Fruit fly (Drosophila melanogaster): ENCODE data around the gene qua.

qua gene

DNA sequence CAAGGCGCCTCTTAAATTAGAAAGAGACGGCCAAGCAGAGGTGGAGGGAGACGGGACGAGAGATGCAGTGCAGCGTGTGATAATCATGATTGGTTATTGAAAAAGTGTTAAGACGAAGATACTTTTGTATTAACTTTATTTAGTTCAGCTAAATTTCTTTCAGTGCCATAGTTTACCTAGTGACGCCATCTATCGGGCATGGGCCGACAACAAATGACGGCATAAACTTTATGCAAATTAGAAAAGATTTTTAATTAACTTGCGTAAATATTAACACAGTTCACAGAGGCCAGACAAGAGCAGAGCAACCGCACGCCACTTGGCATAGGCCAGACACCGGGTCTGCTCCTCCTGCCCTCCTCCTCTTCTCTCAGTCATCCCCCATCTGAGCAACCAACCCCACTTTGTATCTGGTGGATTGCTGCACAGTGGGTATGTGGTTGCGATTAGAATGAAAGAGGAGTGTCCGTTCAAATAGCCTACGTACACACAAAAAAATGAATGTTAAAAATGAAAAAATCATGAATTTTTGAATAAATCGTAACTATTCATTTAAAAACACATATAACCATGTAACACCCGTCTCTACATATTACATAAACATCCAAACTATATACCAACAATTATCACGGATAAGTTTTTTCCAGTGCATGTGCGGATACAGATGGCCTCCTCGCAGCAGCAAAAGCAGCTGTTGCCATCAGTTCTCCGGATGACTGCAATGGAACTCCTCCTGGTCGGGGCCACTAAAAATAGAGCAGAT is 30.9 kb downstream of the qua start (continued):
- TF ChIP-seq Max (GFP tag; optimal IDR thresholded peaks at IDR 0.05) (peak; percentile 68), ems (GFP tag; optimal IDR thresholded peaks at IDR 0.05) (peak; percentile 70), psq (GFP tag; optimal IDR thresholded peaks at IDR 0.05) (no peak), Lim3 (GFP tag; IDR thresholded peaks at IDR 0.05) (peak; percentile 58; the same call in 1 of the 2 replicates), CG3995 (GFP tag; optimal IDR thresholded peaks at IDR 0.05) (no peak), NK7.1 (GFP tag; optimal IDR thresholded peaks at IDR 0.05) (peak; percentile 76), CG14014 (GFP tag; IDR thresholded peaks at IDR 0.05) (peak; percentile 60; the same call in 1 of the 2 replicates), CG15696 (tag; optimal IDR thresholded peaks at IDR 0.05) (peak; percentile 74), CG18011 (GFP tag; optimal IDR thresholded peaks at IDR 0.05) (peak; percentile 30), her (GFP tag; optimal IDR thresholded peaks at IDR 0.05) (peak; percentile 66), shn (GFP tag; optimal IDR thresholded peaks at IDR 0.05) (peak; percentile 77), CG10431 (GFP tag; optimal IDR thresholded peaks at IDR 0.05) (peak; percentile 46), HLH3B (GFP tag; IDR thresholded peaks at IDR 0.05) (peak; percentile 87), CG7963 (GFP tag; IDR thresholded peaks at IDR 0.05; ENCODE audit: partially characterized antibody) (no peak), dan (GFP tag; IDR thresholded peaks at IDR 0.05) (no peak; the same call in 1 of the 2 replicates), Chrac-16 (GFP tag; optimal IDR thresholded peaks at IDR 0.05) (peak; percentile 72), pum (GFP tag; optimal IDR thresholded peaks at IDR 0.05) (peak; percentile 81), ac (GFP tag; optimal IDR thresholded peaks at IDR 0.05) (peak; percentile 54), Taf1 (GFP tag; IDR thresholded peaks at IDR 0.05) (peak; percentile 61; the same call in 1 of the 2 replicates), HHEX (GFP tag; optimal IDR thresholded peaks at IDR 0.05) (peak; percentile 70), Bteb2 (GFP tag; optimal IDR thresholded peaks at IDR 0.05) (peak; percentile 70), CG4360 (GFP tag; IDR thresholded peaks at IDR 0.05) (peak; percentile 51; the same call in 1 of the 2 replicates), CG5180 (GFP tag; optimal IDR thresholded peaks at IDR 0.05) (peak; percentile 64), caup (GFP tag; optimal IDR thresholded peaks at IDR 0.05; ENCODE audit: severe bottlenecking) (peak; percentile 85), Mes4 (GFP tag; optimal IDR thresholded peaks at IDR 0.05) (peak; percentile 64), CG1529 (GFP tag; optimal IDR thresholded peaks at IDR 0.05) (peak; percentile 76), ase (GFP tag; IDR thresholded peaks at IDR 0.05) (peak; percentile 60), bcd (GFP tag; optimal IDR thresholded peaks at IDR 0.05) (peak; percentile 75), nau (GFP tag; optimal IDR thresholded peaks at IDR 0.05) (peak; percentile 97), CkIIα-i1 (GFP tag; IDR thresholded peaks at IDR 0.05) (no peak), CG10462 (GFP tag; optimal IDR thresholded peaks at IDR 0.05) (peak; percentile 51), CG17359 (tag; optimal IDR thresholded peaks at IDR 0.05) (peak; percentile 88), CG9932 (GFP tag; IDR thresholded peaks at IDR 0.05) (no peak), Blimp-1 (GFP tag; optimal IDR thresholded peaks at IDR 0.05) (peak; percentile 87), croc (GFP tag; conservative IDR thresholded peaks at IDR 0.05) (peak; percentile 83), ttk (GFP tag; IDR thresholded peaks at IDR 0.05) (peak; percentile 73), CG9797 (GFP tag; optimal IDR thresholded peaks at IDR 0.05) (no peak), wek (GFP tag; optimal IDR thresholded peaks at IDR 0.05) (peak; percentile 62), tll (GFP tag; optimal IDR thresholded peaks at IDR 0.05) (no peak), CG12219 (GFP tag; optimal IDR thresholded peaks at IDR 0.05) (peak; percentile 82), klu (GFP tag; IDR thresholded peaks at IDR 0.05) (peak; percentile 52; the same call in 1 of the 2 replicates), Myb (GFP tag; optimal IDR thresholded peaks at IDR 0.05) (peak; percentile 49), CG6689 (GFP tag; IDR thresholded peaks at IDR 0.05) (peak; percentile 83), CG1602 (GFP tag; optimal IDR thresholded peaks at IDR 0.05) (peak; percentile 71), hbn (GFP tag; IDR thresholded peaks at IDR 0.05; ENCODE audit: partially characterized antibody) (no peak), CG7987 (GFP tag; optimal IDR thresholded peaks at IDR 0.05) (peak; percentile 1), B-H2 (GFP tag; optimal IDR thresholded peaks at IDR 0.05) (peak; percentile 22), Dip3 (GFP tag; optimal IDR thresholded peaks at IDR 0.05) (peak; percentile 43), gsb (GFP tag; IDR thresholded peaks at IDR 0.05) (peak; percentile 57; the same call in 1 of the 2 replicates)
